Fruit fly (Drosophila melanogaster) whole organism, embryonic: ENCODE measurements around the gene CG8891.

Experiments used
- Awh ChIP-seq: fragments of 200-800 bp; sonication (Bioruptor generic); IDR thresholded peaks from 2 replicates; pipeline ENCODE4, ENCODE4 v1.3.6; 2022; ENCODE audit warnings: missing biosample characterization, missing genetic modification characterization
- CG11247 ChIP-seq: fragments of 200-800 bp; sonication (Bioruptor generic); IDR thresholded peaks from 2 replicates; pipeline ENCODE4 v1.3.6; 2022; ENCODE audit warnings: missing biosample characterization, missing genetic modification characterization
- CG13287 ChIP-seq: fragments of 200-800 bp; sonication (Bioruptor generic); IDR thresholded peaks from 2 replicates; pipeline ENCODE4 v1.3.6; 2022; ENCODE audit warnings: missing biosample characterization, missing genetic modification characterization; ENCODE audit not compliant: partially characterized antibody
- CG13624 ChIP-seq: fragments of 200-800 bp; sonication (Bioruptor generic); optimal IDR thresholded peaks from 2 replicates; lab custom pipeline; 2016; ENCODE audit warnings: missing biosample characterization, missing genetic modification characterization
- CG14050 ChIP-seq: fragments of 200-800 bp; sonication (Bioruptor generic); IDR thresholded peaks from 3 replicates; pipeline ENCODE4 v1.3.6; 2022; ENCODE audit warnings: missing biosample characterization, missing genetic modification characterization
- CG16813 ChIP-seq: fragments of 200-800 bp; sonication (Bioruptor generic); IDR thresholded peaks from 3 replicates; pipeline ENCODE4 v1.3.6; 2022; ENCODE audit warnings: missing biosample characterization, missing genetic modification characterization; ENCODE audit not compliant: partially characterized antibody
- CG17186 ChIP-seq: fragments of 200-800 bp; sonication (Bioruptor generic); optimal IDR thresholded peaks from 3 replicates; lab custom pipeline; 2017; ENCODE audit warnings: missing biosample characterization, missing genetic modification reagents, missing genetic modification characterization
- CG18011 ChIP-seq: fragments of 200-800 bp; sonication (Bioruptor generic); optimal IDR thresholded peaks from 2 replicates; lab custom pipeline; 2017; ENCODE audit warnings: missing biosample characterization, missing genetic modification characterization, mild to moderate bottlenecking, moderate library complexity, missing genotype
- CG18262 ChIP-seq: fragments of 200-800 bp; optimal IDR thresholded peaks from 3 replicates; lab custom pipeline; 2019; ENCODE audit warnings: missing biosample characterization, mild to moderate bottlenecking, missing genetic modification characterization, moderate library complexity
- CG18599 ChIP-seq: fragments of 200-800 bp; sonication (Bioruptor generic); optimal IDR thresholded peaks from 3 replicates; lab custom pipeline; 2017; ENCODE audit warnings: missing biosample characterization, missing genetic modification characterization, mild to moderate bottlenecking, moderate library complexity, missing genetic modification reagents
- CG2678 ChIP-seq: fragments of 200-800 bp; sonication (Bioruptor generic); optimal IDR thresholded peaks from 3 replicates; lab custom pipeline; 2019; ENCODE audit warnings: missing biosample characterization, mild to moderate bottlenecking, missing genetic modification characterization, moderate library complexity
- CG2712 ChIP-seq: fragments of 200-800 bp; optimal IDR thresholded peaks from 3 replicates; lab custom pipeline; 2019; ENCODE audit warnings: missing biosample characterization, mild to moderate bottlenecking, missing genetic modification characterization, moderate library complexity
- CG32772 ChIP-seq: fragments of 200-800 bp; sonication (Bioruptor generic); IDR thresholded peaks from 2 replicates; pipeline ENCODE4 v1.3.6; 2022; ENCODE audit warnings: missing biosample characterization, missing genetic modification characterization
- CG3281 ChIP-seq: fragments of 200-800 bp; sonication (Bioruptor generic); optimal IDR thresholded peaks from 3 replicates; lab custom pipeline; 2017; ENCODE audit warnings: missing biosample characterization, mild to moderate bottlenecking, missing genetic modification characterization
- CG34422 ChIP-seq: fragments of 200-800 bp; sonication (Bioruptor generic); IDR thresholded peaks from 3 replicates; pipeline ENCODE4 v1.3.6; 2022; ENCODE audit warnings: missing biosample characterization, missing genetic modification characterization
- CG6254 ChIP-seq: fragments of 200-800 bp; sonication (Bioruptor generic); optimal IDR thresholded peaks from 3 replicates; lab custom pipeline; 2017; ENCODE audit warnings: mild to moderate bottlenecking, missing biosample characterization, missing genetic modification reagents, missing genetic modification characterization
- CG6689 ChIP-seq: fragments of 200-800 bp; sonication (Bioruptor generic); IDR thresholded peaks from 2 replicates; pipeline ENCODE4 v1.3.6; 2022; ENCODE audit warnings: missing biosample characterization, missing genetic modification characterization
- CoRest ChIP-seq: fragments of 200-800 bp; sonication (Bioruptor generic); optimal IDR thresholded peaks from 3 replicates; lab custom pipeline; 2018; ENCODE audit warnings: missing biosample characterization, mild to moderate bottlenecking, missing genetic modification characterization, moderate library complexity
- Deaf1 ChIP-seq: fragments of 200-800 bp; optimal IDR thresholded peaks from 3 replicates; lab custom pipeline; 2019; ENCODE audit warnings: missing biosample characterization, mild to moderate bottlenecking, missing genetic modification characterization, moderate library complexity
- Dp ChIP-seq: fragments of 200-800 bp; sonication (Bioruptor generic); optimal IDR thresholded peaks from 2 replicates; lab custom pipeline; 2018; ENCODE audit warnings: missing biosample characterization, mild to moderate bottlenecking, missing genetic modification characterization, moderate library complexity
- E2f2 ChIP-seq: fragments of 200-800 bp; sonication (Bioruptor generic); IDR thresholded peaks from 2 replicates; pipeline ENCODE4 v1.3.6; 2022; ENCODE audit warnings: missing biosample characterization, missing genetic modification characterization
- Hr51 ChIP-seq, 2 experiments: fragments of 200-800 bp; sonication (Bioruptor generic); optimal IDR thresholded peaks; 2 replicates in 1 of 2; 3 replicates in 1 of 2; lab custom pipeline; 2016 to 2018; ENCODE audit warnings: missing biosample characterization in 2 of 2, missing genetic modification characterization in 2 of 2, mild to moderate bottlenecking in 1 of 2, moderate library complexity in 1 of 2
- MBD-R2 ChIP-seq: fragments of 200-800 bp; sonication (Bioruptor generic); IDR thresholded peaks from 2 replicates; pipeline ENCODE4 v1.3.6; 2022; ENCODE audit warnings: missing biosample characterization, missing genetic modification characterization
- Med ChIP-seq: fragments of 200-800 bp; sonication (Bioruptor generic); peaks from one replicate; lab custom pipeline; 2016; ENCODE audit warnings: missing biosample characterization, missing genetic modification characterization, mild to moderate bottlenecking, inconsistent platforms, moderate library complexity
- Mrtf ChIP-seq: fragments of 200-800 bp; sonication (Bioruptor generic); IDR thresholded peaks from 3 replicates; pipeline ENCODE4 v1.3.6; 2022; ENCODE audit warnings: missing biosample characterization, missing genetic modification characterization
- Nf-YB ChIP-seq: fragments of 200-800 bp; sonication (Bioruptor generic); optimal IDR thresholded peaks from 3 replicates; lab custom pipeline; 2019; ENCODE audit warnings: missing biosample characterization, mild to moderate bottlenecking, missing genetic modification characterization, moderate library complexity
- Nf-YC ChIP-seq: fragments of 200-800 bp; optimal IDR thresholded peaks from 3 replicates; lab custom pipeline; 2019; ENCODE audit warnings: missing biosample characterization, mild to moderate bottlenecking, missing genetic modification characterization, moderate library complexity
- Oaz ChIP-seq: fragments of 200-800 bp; sonication (Bioruptor generic); IDR thresholded peaks from 2 replicates; pipeline ENCODE4 v1.3.6; 2022; ENCODE audit warnings: missing biosample characterization, missing genetic modification characterization
- Rfx ChIP-seq: fragments of 200-800 bp; sonication (Bioruptor generic); IDR thresholded peaks from 2 replicates; pipeline ENCODE4 v1.3.6; 2022; ENCODE audit warnings: missing biosample characterization, missing genetic modification characterization
- Vsx1 ChIP-seq: fragments of 200-800 bp; sonication (Bioruptor generic); optimal IDR thresholded peaks from 2 replicates; lab custom pipeline; 2017; ENCODE audit warnings: missing biosample characterization, mild to moderate bottlenecking, missing genetic modification characterization, missing genetic modification reagents
- cg ChIP-seq: fragments of 200-800 bp; sonication (Bioruptor generic); optimal IDR thresholded peaks from 3 replicates; lab custom pipeline; 2019; ENCODE audit warnings: missing biosample characterization, mild to moderate bottlenecking, missing genetic modification characterization, moderate library complexity
- chinmo ChIP-seq: fragments of 200-800 bp; sonication (Bioruptor generic); IDR thresholded peaks from 4 replicates; pipeline ENCODE4 v1.3.6; 2022; ENCODE audit warnings: missing biosample characterization, missing genetic modification characterization; ENCODE audit not compliant: partially characterized antibody
- crp ChIP-seq, 2 experiments: fragments of 200-800 bp; sonication (Bioruptor generic); optimal IDR thresholded peaks; 2 replicates in 1 of 2; 3 replicates in 1 of 2; lab custom pipeline; 2017; ENCODE audit warnings: missing biosample characterization in 2 of 2, missing genetic modification characterization in 2 of 2, mild to moderate bottlenecking in 1 of 2, moderate library complexity in 1 of 2
- ftz-f1 ChIP-seq: fragments of 200-800 bp; sonication (Bioruptor generic); optimal IDR thresholded peaks from 2 replicates; lab custom pipeline; 2016; ENCODE audit warnings: missing biosample characterization, missing genetic modification characterization
- gem ChIP-seq: fragments of 200-800 bp; sonication (Bioruptor generic); optimal IDR thresholded peaks from 2 replicates; lab custom pipeline; 2019; ENCODE audit warnings: missing biosample characterization, mild to moderate bottlenecking, missing genetic modification characterization, moderate library complexity
- her ChIP-seq: fragments of 200-800 bp; sonication (Bioruptor generic); optimal IDR thresholded peaks from 2 replicates; lab custom pipeline; 2016; ENCODE audit warnings: missing biosample characterization, missing genetic modification characterization
- lilli ChIP-seq: fragments of 200-800 bp; sonication (Bioruptor generic); optimal IDR thresholded peaks from 3 replicates; lab custom pipeline; 2016; ENCODE audit warnings: missing biosample characterization, missing genetic modification characterization
- pzg ChIP-seq: fragments of 200-800 bp; sonication (Bioruptor generic); optimal IDR thresholded peaks from 3 replicates; lab custom pipeline; 2018; ENCODE audit warnings: missing biosample characterization, mild to moderate bottlenecking, missing genetic modification characterization, moderate library complexity
- run ChIP-seq: fragments of 200-800 bp; sonication (Bioruptor generic); optimal IDR thresholded peaks from 3 replicates; lab custom pipeline; 2018; ENCODE audit warnings: missing biosample characterization, mild to moderate bottlenecking, missing genetic modification characterization
- sc ChIP-seq, 3 experiments: fragments of >200 bp in 2 of 3; fragments of 200-800 bp in 1 of 3; sonication (Bioruptor generic) in 1 of 3; optimal IDR thresholded peaks; 2 replicates in 2 of 3; 3 replicates in 1 of 3; lab custom pipeline; 2017; ENCODE audit warnings: mild to moderate bottlenecking in 1 of 3, missing biosample characterization in 1 of 3, missing genetic modification characterization in 1 of 3, missing genetic modification reagents in 1 of 3
- tx ChIP-seq: fragments of 200-800 bp; sonication (Bioruptor generic); optimal IDR thresholded peaks from 2 replicates; lab custom pipeline; 2016; ENCODE audit warnings: missing biosample characterization, missing genetic modification characterization
- vnd ChIP-seq: fragments of 200-800 bp; sonication (Bioruptor generic); IDR thresholded peaks from 3 replicates; pipeline ENCODE4 v1.3.6; 2022; ENCODE audit warnings: missing biosample characterization, missing genetic modification characterization; ENCODE audit not compliant: partially characterized antibody
- zf30C ChIP-seq: fragments of 200-800 bp; sonication (Bioruptor generic); optimal IDR thresholded peaks from 3 replicates; lab custom pipeline; 2018; ENCODE audit warnings: missing biosample characterization, mild to moderate bottlenecking, missing genetic modification characterization
- zfh2 ChIP-seq: fragments of 200-800 bp; sonication (Bioruptor generic); optimal IDR thresholded peaks from 2 replicates; lab custom pipeline; 2016; ENCODE audit warnings: missing biosample characterization, missing genetic modification characterization

Gene CG8891

dm6 chr2L:4979138-4979537 is at the start of gene CG8891:
Gene CG8891 (minus strand): TSS chr2L:4979379.
- TF ChIP-seq Med (GFP tag; lab: Kevin White, UChicago) (peak; percentile 25), CG18011 (GFP tag; lab: Kevin White, UChicago) (peak; percentile 17), CG13287 (GFP tag; lab: Robert Waterston, UW) (peak; percentile 16; the same call in 1 of the 2 replicates), MBD-R2 (GFP tag; lab: Robert Waterston, UW) (peak; percentile 52), CG11247 (no peak), chinmo (GFP tag; lab: Robert Waterston, UW) (0 out of 4 replicates have a peak, but pooled peaks have one; percentile 64), crp (GFP tag; optimal IDR thresholded peaks at IDR 0.05; lab: Kevin White, UChicago) (peak in 1 of 2 experiments; percentile 83), CG14050 (no peak), CG6254 (GFP tag; lab: Kevin White, UChicago) (peak; percentile 97), pzg (GFP tag; lab: Kevin White, UChicago) (peak; percentile 8), CG3281 (GFP tag; lab: Kevin White, UChicago) (peak; percentile 83), E2f2 (GFP tag; lab: Robert Waterston, UW) (peak; percentile 88), Dp (GFP tag; lab: Kevin White, UChicago) (peak; percentile 77), vnd (GFP tag; lab: Robert Waterston, UW) (no peak)

- TF ChIP-seq Vsx1 (GFP tag; lab: Kevin White, UChicago): no peak
- no peak for TF ChIP-seq CG2712
- no peak for TF ChIP-seq CG13624 (GFP tag; lab: Kevin White, UChicago)
- no peak for TF ChIP-seq run (tag; lab: Kevin White, UChicago)
- TF ChIP-seq CG17186 (GFP tag; lab: Kevin White, UChicago): no peak
- TF ChIP-seq zfh2 (GFP tag; lab: Kevin White, UChicago): no peak
Observed at dm6 chr2L:5028091-5028490, 48.9 kb upstream of the CG8891 start, which contains the start of gene vkg. Gene vkg (minus strand): TSS chr2L:5028191.

dm6 chr2L:5027321-5028069 is 48.3 kb upstream of the CG8891 start:
- no peak for TF ChIP-seq Dp (GFP tag; lab: Kevin White, UChicago)
- TF ChIP-seq sc (optimal IDR thresholded peaks at IDR 0.05; lab: Kevin White, UChicago): no peak
- no peak for TF ChIP-seq sc (GFP tag; optimal IDR thresholded peaks at IDR 0.05; lab: Kevin White, UChicago)
- TF ChIP-seq Oaz (GFP tag; lab: Robert Waterston, UW): no peak
- TF ChIP-seq CG34422: 0 out of 3 replicates have a peak, but pooled peaks have one; percentile 20
- TF ChIP-seq CG6689 (GFP tag; lab: Robert Waterston, UW): no peak
- no peak for TF ChIP-seq CoRest (tag; lab: Kevin White, UChicago)
- TF ChIP-seq CG2678: peak; percentile 32
- TF ChIP-seq Mrtf: no peak
- TF ChIP-seq gem (tag; lab: Kevin White, UChicago): peak; percentile 44
- no peak for TF ChIP-seq her (GFP tag; lab: Kevin White, UChicago)
- TF ChIP-seq CG18262 (tag; lab: Kevin White, UChicago): peak; percentile 0
- peak; percentile 46 for TF ChIP-seq cg
- peak in 1 of 2 experiments; percentile 0 for TF ChIP-seq Hr51 (GFP tag; optimal IDR thresholded peaks at IDR 0.05; lab: Kevin White, UChicago)
- no peak for TF ChIP-seq zf30C (GFP tag; lab: Kevin White, UChicago)
- TF ChIP-seq ftz-f1: peak; percentile 37
- TF ChIP-seq Deaf1 (tag; lab: Kevin White, UChicago): peak; percentile 97
- TF ChIP-seq tx (GFP tag; lab: Kevin White, UChicago): no peak
- peak; percentile 9 for TF ChIP-seq lilli (GFP tag; lab: Kevin White, UChicago)
- no peak for TF ChIP-seq Awh (GFP tag; lab: Robert Waterston, UW)
- TF ChIP-seq CG32772 (GFP tag; lab: Robert Waterston, UW): no peak
- TF ChIP-seq CG18599 (GFP tag; lab: Kevin White, UChicago): peak; percentile 8
- TF ChIP-seq CG16813 (GFP tag; lab: Robert Waterston, UW): no peak
- no peak for TF ChIP-seq Rfx
- TF ChIP-seq Nf-YC: peak; percentile 51
- TF ChIP-seq Nf-YB (GFP tag; lab: Kevin White, UChicago): peak; percentile 35
